Fruit fly (Drosophila melanogaster): ENCODE data around the gene CG33267.

- TF ChIP-seq CG8478 (optimal IDR thresholded peaks at IDR 0.05): no peak
- TF ChIP-seq CTCF (optimal IDR thresholded peaks at IDR 0.05): no peak
These were observed 35.0 kb downstream of the CG33267 start for dm6 chr3L:11599255-11599654.

Data from S2 (cell line).